Worm (Caenorhabditis elegans) whole organism, L1 larva: ENCODE data around the gene T19C3.5.
A peak's percentile ranks its signal among the peaks of the same experiment; 100 is the strongest.

Experiments used
- aly-2 ChIP-seq: fragments of 150-350 bp; optimal IDR thresholded peaks from 2 replicates; lab custom pipeline; 2014; ENCODE audit warnings: missing biosample characterization, missing genetic modification characterization
- blmp-1 ChIP-seq: fragments of 150-350 bp; optimal IDR thresholded peaks from 2 replicates; lab custom pipeline; 2014; ENCODE audit warnings: missing biosample characterization, missing genetic modification characterization
- dpl-1 ChIP-seq, 3 experiments: fragments of 150-350 bp in 2 of 3; sonication (generic microtip) in 1 of 3; optimal IDR thresholded peaks; 2 replicates each; lab custom pipeline; 2014 to 2017; ENCODE audit warnings: missing biosample characterization in 3 of 3, missing genetic modification characterization in 3 of 3, missing genetic modification reagents in 3 of 3
- efl-3 ChIP-seq: fragments of 200-800 bp; sonication (Bioruptor generic); optimal IDR thresholded peaks from 2 replicates; lab custom pipeline; 2018; ENCODE audit warnings: mild to moderate bottlenecking, missing genetic modification characterization, missing compliant biosample characterization
- elt-2 ChIP-seq: sonication (generic microtip); optimal IDR thresholded peaks from 2 replicates; lab custom pipeline; 2016; ENCODE audit warnings: missing genetic modification characterization, mild to moderate bottlenecking, inconsistent platforms, missing compliant biosample characterization, missing genetic modification reagents
- nhr-11 ChIP-seq: fragments of 150-350 bp; optimal IDR thresholded peaks from 2 replicates; lab custom pipeline; 2014; ENCODE audit warnings: missing biosample characterization, missing genetic modification characterization
- unc-130 ChIP-seq: fragments of 150-350 bp; optimal IDR thresholded peaks from 2 replicates; lab custom pipeline; 2017; ENCODE audit warnings: missing biosample characterization, missing genetic modification characterization, inconsistent platforms
- zip-4 ChIP-seq: fragments of 200-800 bp; sonication (Bioruptor generic); optimal IDR thresholded peaks from 2 replicates; lab custom pipeline; 2018; ENCODE audit warnings: mild to moderate bottlenecking, missing genetic modification characterization, moderate library complexity, missing compliant biosample characterization
- ztf-4 ChIP-seq: fragments of 150-350 bp; optimal IDR thresholded peaks from 2 replicates; lab custom pipeline; 2014; ENCODE audit warnings: missing biosample characterization, missing genetic modification characterization

DNA sequence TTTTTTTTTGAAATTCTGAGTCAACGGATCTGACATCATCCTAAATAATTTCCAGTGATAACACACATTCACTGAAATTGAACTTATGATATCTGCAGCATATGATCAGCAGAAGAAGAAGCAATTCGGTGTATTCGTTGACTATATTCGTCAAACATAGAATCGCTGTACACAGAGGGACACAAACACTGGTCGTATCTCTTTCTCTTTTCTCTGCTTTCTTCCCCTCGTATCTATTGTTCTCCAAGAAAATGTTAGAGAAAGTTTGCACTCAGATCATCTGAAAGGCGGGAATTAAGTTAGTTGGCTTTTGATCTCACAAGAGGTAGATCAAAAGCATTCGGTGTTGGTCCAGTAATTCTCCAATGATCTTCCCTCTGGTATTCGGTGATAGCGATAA is 22.8 kb upstream of the T19C3.5 start:
- TF ChIP-seq ztf-4 (tag; lab: Kevin White, UChicago), result no peak
- TF ChIP-seq efl-3 (GFP tag; lab: Kevin White, UChicago), result no peak
- TF ChIP-seq unc-130 (tag; lab: Kevin White, UChicago), result no peak
- peak; percentile 92 for TF ChIP-seq blmp-1 (tag; lab: Kevin White, UChicago)
- no peak for TF ChIP-seq aly-2 (tag; lab: Kevin White, UChicago)
- TF ChIP-seq nhr-11 (tag; lab: Kevin White, UChicago), result no peak
- no peak for TF ChIP-seq dpl-1 (GFP tag; optimal IDR thresholded peaks at IDR 0.05; lab: Kevin White, UChicago)
- no peak for TF ChIP-seq zip-4 (GFP tag; lab: Kevin White, UChicago)
- TF ChIP-seq elt-2, result no peak
